Fruit fly (Drosophila melanogaster) whole organism, prepupa: ENCODE results near the gene CG34248.

Source experiments
- Blimp-1 ChIP-seq: fragments of 200-800 bp; sonication (Bioruptor generic); optimal IDR thresholded peaks from 3 replicates; lab custom pipeline; 2017; ENCODE audit warnings: missing biosample characterization, missing genetic modification characterization, mild to moderate bottlenecking, moderate library complexity, missing genetic modification reagents
- Hr39 ChIP-seq: fragments of 200-800 bp; sonication (Bioruptor generic); optimal IDR thresholded peaks from 2 replicates; lab custom pipeline; 2016; ENCODE audit warnings: missing biosample characterization, missing genetic modification characterization
- OdsH ChIP-seq: fragments of 200-800 bp; sonication (Bioruptor generic); optimal IDR thresholded peaks from 3 replicates; lab custom pipeline; 2016; ENCODE audit warnings: missing biosample characterization, missing genetic modification characterization
- acj6 ChIP-seq: fragments of 200-800 bp; sonication (Bioruptor generic); optimal IDR thresholded peaks from 3 replicates; lab custom pipeline; 2016; ENCODE audit warnings: missing biosample characterization, missing genetic modification characterization
- cyc ChIP-seq: fragments of 200-800 bp; sonication (Bioruptor generic); optimal IDR thresholded peaks from 3 replicates; lab custom pipeline; 2016; ENCODE audit warnings: missing biosample characterization, missing genetic modification characterization
- net ChIP-seq: fragments of 200-800 bp; sonication (Bioruptor generic); optimal IDR thresholded peaks from 3 replicates; lab custom pipeline; 2016; ENCODE audit warnings: missing biosample characterization, missing genetic modification characterization

- no peak for TF ChIP-seq cyc (GFP tag; lab: Kevin White, UChicago)
- TF ChIP-seq Blimp-1 = no peak
- TF ChIP-seq acj6 (GFP tag; lab: Kevin White, UChicago) = no peak
- no peak for TF ChIP-seq net
- TF ChIP-seq OdsH = no peak
- TF ChIP-seq Hr39 (GFP tag; lab: Kevin White, UChicago) = no peak
Measured at dm6 chr3L:16233850-16234494, 36.7 kb downstream of the CG34248 start.
